Fruit fly (Drosophila melanogaster) whole organism: ENCODE data around the gene CG18304.

Experiments used
- CG8478 ChIP-seq: fragments of >200 bp; optimal IDR thresholded peaks from 2 replicates; lab custom pipeline; 2018; ENCODE audit warnings: inconsistent platforms
- Dll ChIP-seq: fragments of >200 bp; optimal IDR thresholded peaks from 2 replicates; lab custom pipeline; 2017
- EcR ChIP-seq, 2 experiments: fragments of >200 bp; optimal IDR thresholded peaks; 2 replicates each; lab custom pipeline; 2017; ENCODE audit warnings: missing biosample characterization in 2 of 2, missing genetic modification characterization in 2 of 2, missing genetic modification reagents in 2 of 2
- pan ChIP-seq: fragments of >200 bp; optimal IDR thresholded peaks from 2 replicates; lab custom pipeline; 2017
- psq ChIP-seq: fragments of >200 bp; optimal IDR thresholded peaks from 2 replicates; lab custom pipeline; 2017
- usp ChIP-seq: fragments of >200 bp; optimal IDR thresholded peaks from 2 replicates; lab custom pipeline; 2017; ENCODE audit warnings: missing biosample characterization, missing genetic modification characterization, mixed read lengths

dm6 chr2L:6967422-6968012 is 24.9 kb upstream of the CG18304 start, which contains the start of gene Sumo:
- TF ChIP-seq pan (lab: Kevin White, UChicago) (no peak), usp (no peak), CG8478 (lab: Kevin White, UChicago) (no peak), psq (no peak), EcR (GFP tag; optimal IDR thresholded peaks at IDR 0.05; lab: Kevin White, UChicago) (no peak), Dll (lab: Kevin White, UChicago) (no peak)
